Worm (Caenorhabditis elegans) whole organism, late embryonic: Measurements from ENCODE around the gene R07B7.10.

Experiments
- F13H6.1 ChIP-seq: sonication (generic microtip); optimal IDR thresholded peaks from 2 replicates; lab custom pipeline; 2016; ENCODE audit warnings: missing genetic modification characterization, missing compliant biosample characterization
- elt-2 ChIP-seq: sonication (generic microtip); optimal IDR thresholded peaks from 2 replicates; lab custom pipeline; 2016; ENCODE audit warnings: missing genetic modification reagents, missing genetic modification characterization, missing compliant biosample characterization
- hlh-15 ChIP-seq: sonication (generic microtip); optimal IDR thresholded peaks from 2 replicates; lab custom pipeline; 2016; ENCODE audit warnings: missing genetic modification characterization, missing compliant biosample characterization

DNA sequence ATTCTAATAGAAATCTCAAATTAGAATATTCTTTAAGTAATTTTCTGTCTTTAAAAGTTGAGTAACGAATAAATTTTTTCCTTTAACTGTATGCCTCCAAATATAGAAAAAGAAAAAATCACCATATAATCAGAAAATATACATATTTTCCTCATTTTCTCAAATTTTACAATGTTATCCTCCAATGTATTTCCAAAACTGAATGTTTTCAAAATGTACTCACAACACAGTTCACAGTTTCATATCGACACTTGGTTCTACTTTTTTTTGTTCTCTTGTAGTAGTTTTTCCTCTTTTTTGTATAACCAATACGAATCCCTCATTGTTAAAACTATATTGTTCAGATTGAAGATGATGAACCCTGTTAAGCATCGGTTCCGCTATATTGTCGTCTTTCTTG is 29.4 kb upstream of the R07B7.10 start, which contains the start of gene F10C2.7:
- no peak for TF ChIP-seq hlh-15 (tag; lab: Kevin White, UChicago)
- TF ChIP-seq F13H6.1 (tag; lab: Kevin White, UChicago) = no peak
- no peak for TF ChIP-seq elt-2 (tag; lab: Kevin White, UChicago)
